In the genomic region with DNA sequence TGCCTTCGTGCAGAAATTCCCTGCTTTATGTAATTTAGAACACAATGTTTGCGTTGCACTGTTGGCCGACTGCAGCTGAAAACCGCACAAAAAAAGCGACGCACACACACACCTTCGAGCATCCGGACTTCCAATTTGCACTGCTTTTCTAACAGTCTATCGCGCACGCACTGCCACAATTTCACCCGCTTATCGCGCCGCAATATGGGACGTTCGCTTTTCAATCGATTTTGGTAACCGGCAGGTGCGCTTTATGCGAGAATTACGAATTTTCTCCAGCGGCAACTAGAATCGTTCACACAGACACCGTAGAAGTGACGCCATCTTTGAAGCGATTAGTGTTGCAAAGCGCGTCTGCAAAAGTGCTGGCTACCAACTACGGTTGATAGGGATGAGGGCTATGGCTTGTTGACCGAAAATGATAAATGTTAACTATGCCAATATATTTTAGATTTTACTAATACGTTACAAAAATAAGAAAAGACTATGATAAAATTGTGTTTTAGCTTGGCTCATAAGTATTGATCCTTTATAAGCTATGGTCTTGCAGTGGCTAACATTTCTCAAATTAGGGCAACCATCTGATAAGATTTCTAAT, we compare ENCODE assay signal across 5 fruit fly cellular contexts.
TF ChIP-seq lines count a peak whose summit lies in the region.

Gene wdb, minus strand, starts transcription at position 352 of the 598 bp plus-strand sequence.

- no peak for TF ChIP-seq CTCF in whole organism, embryonic (GFP tag; optimal IDR thresholded peaks at IDR 0.05; lab: Kevin White, UChicago)

TF ChIP-seq in whole organism, adult, 20 proteins besides CTCF, POLR2A, EP300 and RAD21 (continues in another document):
- no peak for TF ChIP-seq cnc (optimal IDR thresholded peaks at IDR 0.05; lab: Kevin White, UChicago)
- TF ChIP-seq CG14711 (tag; optimal IDR thresholded peaks at IDR 0.05; lab: Kevin White, UChicago) = peak; percentile 28
- no peak for TF ChIP-seq ovo (GFP tag; optimal IDR thresholded peaks at IDR 0.05; lab: Kevin White, UChicago)
- peak; percentile 62 for TF ChIP-seq Crg-1 (GFP tag; optimal IDR thresholded peaks at IDR 0.05; lab: Kevin White, UChicago)
- peak; percentile 23 for TF ChIP-seq CG33017 (tag; optimal IDR thresholded peaks at IDR 0.05; lab: Kevin White, UChicago)
- peak; percentile 54 for TF ChIP-seq pad (GFP tag; optimal IDR thresholded peaks at IDR 0.05; lab: Kevin White, UChicago)
- peak; percentile 18 for TF ChIP-seq tj (GFP tag; optimal IDR thresholded peaks at IDR 0.05; lab: Kevin White, UChicago)
- TF ChIP-seq CG7045 (GFP tag; optimal IDR thresholded peaks at IDR 0.05; lab: Kevin White, UChicago) = peak; percentile 56
- peak; percentile 72 for TF ChIP-seq CG7101 (tag; optimal IDR thresholded peaks at IDR 0.05; lab: Kevin White, UChicago)
- TF ChIP-seq CG1620 (GFP tag; optimal IDR thresholded peaks at IDR 0.05; lab: Kevin White, UChicago) = peak; percentile 91
- peak; percentile 64 for TF ChIP-seq Mnt (GFP tag; optimal IDR thresholded peaks at IDR 0.05; lab: Kevin White, UChicago)
- no peak for TF ChIP-seq bab1 (GFP tag; optimal IDR thresholded peaks at IDR 0.05; lab: Kevin White, UChicago)
- no peak for TF ChIP-seq cic (GFP tag; optimal IDR thresholded peaks at IDR 0.05; lab: Kevin White, UChicago)
- peak; percentile 53 for TF ChIP-seq CG11617 (GFP tag; optimal IDR thresholded peaks at IDR 0.05; lab: Kevin White, UChicago)
- peak; percentile 49 for TF ChIP-seq Hr96 (GFP tag; optimal IDR thresholded peaks at IDR 0.05; lab: Kevin White, UChicago)
- TF ChIP-seq CG5204 (GFP tag; optimal IDR thresholded peaks at IDR 0.05; lab: Kevin White, UChicago) = peak; percentile 68
- peak; percentile 59 for TF ChIP-seq Clk (GFP tag; optimal IDR thresholded peaks at IDR 0.05; lab: Kevin White, UChicago)

TF ChIP-seq in whole organism, embryonic, 481 proteins besides CTCF, POLR2A, EP300 and RAD21 (continues in another document):
- TF ChIP-seq stc (GFP tag; IDR thresholded peaks at IDR 0.05; lab: Robert Waterston, UW) (no peak), Tbp (GFP tag; optimal IDR thresholded peaks at IDR 0.05; lab: Kevin White, UChicago) (no peak), CG32772 (GFP tag; IDR thresholded peaks at IDR 0.05; lab: Robert Waterston, UW) (no peak), Pdp1 (GFP tag; optimal IDR thresholded peaks at IDR 0.05; lab: Kevin White, UChicago) (peak; percentile 32 to 70), CG9797 (GFP tag; optimal IDR thresholded peaks at IDR 0.05; lab: Kevin White, UChicago) (no peak), CG7786 (GFP tag; optimal IDR thresholded peaks at IDR 0.05; lab: Kevin White, UChicago) (peak; percentile 43), aop (GFP tag; IDR thresholded peaks at IDR 0.05; lab: Robert Waterston, UW) (no peak), toy (GFP tag; IDR thresholded peaks at IDR 0.05; lab: Robert Waterston, UW) (no peak), mld (GFP tag; IDR thresholded peaks at IDR 0.05; lab: Robert Waterston, UW; ENCODE audit: partially characterized antibody) (no peak), CG3847 (GFP tag; IDR thresholded peaks at IDR 0.05; lab: Robert Waterston, UW) (no peak), CG11085 (GFP tag; IDR thresholded peaks at IDR 0.05; lab: Robert Waterston, UW) (no peak), CG17361 (GFP tag; IDR thresholded peaks at IDR 0.05; lab: Robert Waterston, UW) (no peak), eyg (GFP tag; optimal IDR thresholded peaks at IDR 0.05; lab: Kevin White, UChicago) (no peak), CoRest (tag; optimal IDR thresholded peaks at IDR 0.05; lab: Kevin White, UChicago) (peak; percentile 60), Meics (GFP tag; optimal IDR thresholded peaks at IDR 0.05; lab: Kevin White, UChicago) (peak; percentile 51), Doc3 (GFP tag; IDR thresholded peaks at IDR 0.05; lab: Robert Waterston, UW; ENCODE audit: partially characterized antibody) (no peak), Hr78 (GFP tag; optimal IDR thresholded peaks at IDR 0.05; lab: Kevin White, UChicago) (no peak), CG12299 (tag; optimal IDR thresholded peaks at IDR 0.05; lab: Kevin White, UChicago) (no peak)

TF ChIP-seq in whole organism, prepupa, 60 proteins besides CTCF, POLR2A, EP300 and RAD21 (continues in another document):
- TF ChIP-seq CG11762 (GFP tag; optimal IDR thresholded peaks at IDR 0.05; lab: Kevin White, UChicago; ENCODE audit: insufficient read depth) (peak; percentile 9), Sox102F (GFP tag; optimal IDR thresholded peaks at IDR 0.05; lab: Kevin White, UChicago) (peak; percentile 56), CG3032 (tag; optimal IDR thresholded peaks at IDR 0.05; lab: Kevin White, UChicago) (peak; percentile 29), Met (GFP tag; optimal IDR thresholded peaks at IDR 0.05; lab: Kevin White, UChicago) (peak; percentile 60), CG6792 (GFP tag; optimal IDR thresholded peaks at IDR 0.05; lab: Kevin White, UChicago) (peak; percentile 33), CG34406 (GFP tag; optimal IDR thresholded peaks at IDR 0.05; lab: Kevin White, UChicago) (peak; percentile 31), CG7368 (GFP tag; optimal IDR thresholded peaks at IDR 0.05; lab: Kevin White, UChicago) (peak; percentile 48), salr (GFP tag; optimal IDR thresholded peaks at IDR 0.05; lab: Kevin White, UChicago) (peak in 1 of 2 experiments; percentile 29), achi (GFP tag; optimal IDR thresholded peaks at IDR 0.05; lab: Kevin White, UChicago) (no peak), lz (GFP tag; optimal IDR thresholded peaks at IDR 0.05; lab: Kevin White, UChicago) (peak; percentile 71), Hr38 (GFP tag; optimal IDR thresholded peaks at IDR 0.05; lab: Kevin White, UChicago) (no peak), CG3919 (GFP tag; optimal IDR thresholded peaks at IDR 0.05; lab: Kevin White, UChicago) (peak; percentile 72), CG1621 (tag; optimal IDR thresholded peaks at IDR 0.05; lab: Kevin White, UChicago) (no peak), CG6854 (GFP tag; optimal IDR thresholded peaks at IDR 0.05; lab: Kevin White, UChicago) (peak; percentile 33), Hr4 (GFP tag; optimal IDR thresholded peaks at IDR 0.05; lab: Kevin White, UChicago) (no peak), cyc (GFP tag; optimal IDR thresholded peaks at IDR 0.05; lab: Kevin White, UChicago) (peak; percentile 68), CG10669 (GFP tag; optimal IDR thresholded peaks at IDR 0.05; lab: Kevin White, UChicago) (no peak)

TF ChIP-seq in whole organism, pupa, 21 proteins besides CTCF, POLR2A, EP300 and RAD21:
- TF ChIP-seq D1 (tag; optimal IDR thresholded peaks at IDR 0.05; lab: Kevin White, UChicago) (no peak), Pif1A (GFP tag; optimal IDR thresholded peaks at IDR 0.05; lab: Kevin White, UChicago) (no peak), Pif1B (GFP tag; optimal IDR thresholded peaks at IDR 0.05; lab: Kevin White, UChicago) (peak; percentile 23), EcR (GFP tag; optimal IDR thresholded peaks at IDR 0.05; lab: Kevin White, UChicago) (no peak), CG32121 (GFP tag; IDR thresholded peaks at IDR 0.05; lab: Robert Waterston, UW) (no peak), CG4496 (GFP tag; IDR thresholded peaks at IDR 0.05; lab: Robert Waterston, UW) (no peak), Ets98B (GFP tag; IDR thresholded peaks at IDR 0.05; lab: Robert Waterston, UW) (no peak), CG17806 (tag; optimal IDR thresholded peaks at IDR 0.05; lab: Kevin White, UChicago) (no peak), Snoo (tag; optimal IDR thresholded peaks at IDR 0.05; lab: Kevin White, UChicago) (peak; percentile 38), CG15710 (tag; optimal IDR thresholded peaks at IDR 0.05; lab: Kevin White, UChicago) (peak; percentile 33), CG9948 (tag; optimal IDR thresholded peaks at IDR 0.05; lab: Kevin White, UChicago) (no peak), CG8159 (tag; optimal IDR thresholded peaks at IDR 0.05; lab: Kevin White, UChicago) (peak; percentile 19), CG10348 (GFP tag; IDR thresholded peaks at IDR 0.05; lab: Robert Waterston, UW) (no peak), gl (tag; optimal IDR thresholded peaks at IDR 0.05; lab: Kevin White, UChicago) (no peak)

TF ChIP-seq in whole organism, wandering third instar larva, 38 proteins besides CTCF, POLR2A, EP300 and RAD21 (continues in another document):
- peak; percentile 63 for TF ChIP-seq br (GFP tag; optimal IDR thresholded peaks at IDR 0.05; lab: Kevin White, UChicago)
- peak; percentile 22 for TF ChIP-seq dsf (GFP tag; optimal IDR thresholded peaks at IDR 0.05; lab: Kevin White, UChicago; ENCODE audit: borderline replicate concordance)
- TF ChIP-seq CrebA (GFP tag; optimal IDR thresholded peaks at IDR 0.05; lab: Kevin White, UChicago; ENCODE audit: borderline replicate concordance) = no peak
- no peak for TF ChIP-seq usp (GFP tag; optimal IDR thresholded peaks at IDR 0.05; lab: Kevin White, UChicago)
- TF ChIP-seq ey (GFP tag; optimal IDR thresholded peaks at IDR 0.05; lab: Kevin White, UChicago) = peak; percentile 61
- TF ChIP-seq Sp1 (GFP tag; optimal IDR thresholded peaks at IDR 0.05; lab: Kevin White, UChicago) = peak; percentile 25
- peak in 1 of 2 experiments; percentile 76 for TF ChIP-seq foxo (GFP tag; optimal IDR thresholded peaks at IDR 0.05; lab: Kevin White, UChicago)
- TF ChIP-seq CG32264 (GFP tag; optimal IDR thresholded peaks at IDR 0.05; lab: Kevin White, UChicago) = peak; percentile 9
- TF ChIP-seq Rel (GFP tag; optimal IDR thresholded peaks at IDR 0.05; lab: Kevin White, UChicago) = no peak
- no peak for TF ChIP-seq Rel (tag; optimal IDR thresholded peaks at IDR 0.05; lab: Kevin White, UChicago)
- TF ChIP-seq tai (GFP tag; optimal IDR thresholded peaks at IDR 0.05; lab: Kevin White, UChicago) = no peak
- TF ChIP-seq brk (GFP tag; optimal IDR thresholded peaks at IDR 0.05; lab: Kevin White, UChicago) = no peak
- TF ChIP-seq CG9705 (GFP tag; optimal IDR thresholded peaks at IDR 0.05; lab: Kevin White, UChicago) = peak; percentile 55
- no peak for TF ChIP-seq Hnf4 (GFP tag; optimal IDR thresholded peaks at IDR 0.05; lab: Kevin White, UChicago)
- TF ChIP-seq psq (GFP tag; optimal IDR thresholded peaks at IDR 0.05; lab: Kevin White, UChicago) = no peak
- no peak for TF ChIP-seq Vsx2 (GFP tag; optimal IDR thresholded peaks at IDR 0.05; lab: Kevin White, UChicago; ENCODE audit: partially characterized antibody)
- no peak for TF ChIP-seq Abd-B (GFP tag; optimal IDR thresholded peaks at IDR 0.05; lab: Kevin White, UChicago)
- peak; percentile 88 for TF ChIP-seq Myc (optimal IDR thresholded peaks at IDR 0.05; lab: Kevin White, UChicago)
- TF ChIP-seq Dfd (GFP tag; optimal IDR thresholded peaks at IDR 0.05; lab: Kevin White, UChicago) = no peak
- TF ChIP-seq Hr78 (GFP tag; optimal IDR thresholded peaks at IDR 0.05; lab: Kevin White, UChicago) = no peak
- no peak for TF ChIP-seq Dif (GFP tag; optimal IDR thresholded peaks at IDR 0.05; lab: Kevin White, UChicago; ENCODE audit: partially characterized antibody)
- TF ChIP-seq jim (GFP tag; optimal IDR thresholded peaks at IDR 0.05; lab: Kevin White, UChicago) = no peak
- TF ChIP-seq fru (GFP tag; optimal IDR thresholded peaks at IDR 0.05; lab: Kevin White, UChicago) = peak; percentile 47
- no peak for TF ChIP-seq dmrt93B (GFP tag; optimal IDR thresholded peaks at IDR 0.05; lab: Kevin White, UChicago)
- TF ChIP-seq N (GFP tag; optimal IDR thresholded peaks at IDR 0.05; lab: Kevin White, UChicago) = no peak
- peak; percentile 66 for TF ChIP-seq h (GFP tag; optimal IDR thresholded peaks at IDR 0.05; lab: Kevin White, UChicago)
